Fruit fly (Drosophila melanogaster) whole organism, embryonic: ENCODE data around the gene cype.

Experiments
- Adf1 ChIP-seq: fragments of 200-800 bp; sonication (Bioruptor generic); IDR thresholded peaks from 2 replicates; pipeline ENCODE4 v1.3.6; 2022; ENCODE audit warnings: missing biosample characterization, missing genetic modification characterization
- CG1024 ChIP-seq: fragments of 200-800 bp; sonication (Bioruptor generic); IDR thresholded peaks from 2 replicates; pipeline ENCODE4 v1.3.6; 2022; ENCODE audit warnings: missing biosample characterization, missing genetic modification characterization
- CG11456 ChIP-seq: fragments of 200-800 bp; sonication (Bioruptor generic); IDR thresholded peaks from 3 replicates; pipeline ENCODE4 v1.3.6; 2022; ENCODE audit warnings: missing biosample characterization, missing genetic modification characterization
- CG12942 ChIP-seq: fragments of 200-800 bp; sonication (Bioruptor generic); optimal IDR thresholded peaks from 3 replicates; lab custom pipeline; 2016; ENCODE audit warnings: missing biosample characterization, missing genetic modification characterization
- CG13894 ChIP-seq: fragments of 200-800 bp; sonication (Bioruptor generic); optimal IDR thresholded peaks from 3 replicates; lab custom pipeline; 2018; ENCODE audit warnings: missing biosample characterization, mild to moderate bottlenecking, missing genetic modification characterization, moderate library complexity
- CG14710 ChIP-seq: fragments of 200-800 bp; sonication (Bioruptor generic); optimal IDR thresholded peaks from 3 replicates; lab custom pipeline; 2019; ENCODE audit warnings: missing biosample characterization, mild to moderate bottlenecking, missing genetic modification characterization, moderate library complexity
- CG1529 ChIP-seq: fragments of 200-800 bp; sonication (Bioruptor generic); optimal IDR thresholded peaks from 3 replicates; lab custom pipeline; 2018; ENCODE audit warnings: missing biosample characterization, missing genetic modification characterization
- CG16813 ChIP-seq: fragments of 200-800 bp; sonication (Bioruptor generic); IDR thresholded peaks from 3 replicates; pipeline ENCODE4 v1.3.6; 2022; ENCODE audit warnings: missing biosample characterization, missing genetic modification characterization; ENCODE audit not compliant: partially characterized antibody
- CG30431 ChIP-seq: fragments of 200-800 bp; sonication (Bioruptor generic); optimal IDR thresholded peaks from 2 replicates; lab custom pipeline; 2017; ENCODE audit warnings: missing biosample characterization, missing genetic modification characterization
- CG32772 ChIP-seq: fragments of 200-800 bp; sonication (Bioruptor generic); IDR thresholded peaks from 2 replicates; pipeline ENCODE4 v1.3.6; 2022; ENCODE audit warnings: missing biosample characterization, missing genetic modification characterization
- CG34376 ChIP-seq: fragments of 200-800 bp; sonication (Bioruptor generic); optimal IDR thresholded peaks from 2 replicates; lab custom pipeline; 2018; ENCODE audit warnings: missing biosample characterization, mild to moderate bottlenecking, missing genetic modification characterization
- CG3847 ChIP-seq: fragments of 200-800 bp; sonication (Bioruptor generic); IDR thresholded peaks from 2 replicates; pipeline ENCODE4 v1.3.6; 2022; ENCODE audit warnings: missing biosample characterization, missing genetic modification characterization
- CG4282 ChIP-seq: fragments of 200-800 bp; sonication (Bioruptor generic); optimal IDR thresholded peaks from 2 replicates; lab custom pipeline; 2016; ENCODE audit warnings: missing biosample characterization, missing genetic modification characterization
- CG7556 ChIP-seq: fragments of 200-800 bp; sonication (Bioruptor generic); optimal IDR thresholded peaks from 2 replicates; lab custom pipeline; 2017; ENCODE audit warnings: missing biosample characterization, mild to moderate bottlenecking, missing genetic modification characterization
- CG7963 ChIP-seq: fragments of 200-800 bp; sonication (Bioruptor generic); IDR thresholded peaks from 3 replicates; pipeline ENCODE4 v1.3.6; 2022; ENCODE audit warnings: missing biosample characterization, missing genetic modification characterization; ENCODE audit not compliant: partially characterized antibody
- CG8290 ChIP-seq, 3 experiments: fragments of 200-800 bp; sonication (Bioruptor generic); optimal IDR thresholded peaks; 2 replicates each; lab custom pipeline; 2016 to 2019; ENCODE audit warnings: missing biosample characterization in 3 of 3, missing genetic modification characterization in 3 of 3, mild to moderate bottlenecking in 2 of 3, moderate library complexity in 1 of 3
- CG8478 ChIP-seq: fragments of >200 bp; optimal IDR thresholded peaks from 2 replicates; lab custom pipeline; 2018
- Chrac-16 ChIP-seq: fragments of 200-800 bp; sonication (Bioruptor generic); optimal IDR thresholded peaks from 3 replicates; lab custom pipeline; 2016; ENCODE audit warnings: missing biosample characterization, missing genetic modification characterization
- CrebB ChIP-seq: fragments of 200-800 bp; sonication (Bioruptor generic); optimal IDR thresholded peaks from 3 replicates; lab custom pipeline; 2018; ENCODE audit warnings: missing biosample characterization, mild to moderate bottlenecking, missing genetic modification characterization
- E2f1 ChIP-seq: fragments of 200-800 bp; sonication (Bioruptor generic); IDR thresholded peaks from 2 replicates; pipeline ENCODE4 v1.3.6; 2022; ENCODE audit warnings: missing biosample characterization, missing genetic modification characterization
- Eip74EF ChIP-seq, 2 experiments: fragments of 200-800 bp in 1 of 2; fragments of >200 bp in 1 of 2; sonication (Bioruptor generic) in 1 of 2; optimal IDR thresholded peaks; 2 replicates each; lab custom pipeline; 2017 to 2019; ENCODE audit warnings: missing biosample characterization in 2 of 2, missing genetic modification characterization in 2 of 2, mild to moderate bottlenecking in 1 of 2, moderate library complexity in 1 of 2
- Gsc ChIP-seq: fragments of 200-800 bp; sonication (Bioruptor generic); IDR thresholded peaks from 2 replicates; pipeline ENCODE4 v1.3.6; 2022; ENCODE audit warnings: missing biosample characterization, missing genetic modification characterization
- Hand ChIP-seq: fragments of 200-800 bp; sonication (Bioruptor generic); optimal IDR thresholded peaks from 2 replicates; lab custom pipeline; 2017; ENCODE audit warnings: mild to moderate bottlenecking, missing biosample characterization, missing genetic modification reagents, missing genetic modification characterization
- HmgD ChIP-seq: fragments of 200-800 bp; sonication (Bioruptor generic); optimal IDR thresholded peaks from 3 replicates; lab custom pipeline; 2016; ENCODE audit warnings: missing biosample characterization, missing genetic modification characterization
- MBD-R2 ChIP-seq: fragments of 200-800 bp; sonication (Bioruptor generic); IDR thresholded peaks from 2 replicates; pipeline ENCODE4 v1.3.6; 2022; ENCODE audit warnings: missing biosample characterization, missing genetic modification characterization
- Meics ChIP-seq: fragments of 200-800 bp; sonication (Bioruptor generic); optimal IDR thresholded peaks from 2 replicates; lab custom pipeline; 2017; ENCODE audit warnings: missing biosample characterization, mild to moderate bottlenecking, missing genetic modification characterization
- Mes4 ChIP-seq: fragments of 200-800 bp; sonication (Bioruptor generic); optimal IDR thresholded peaks from 2 replicates; lab custom pipeline; 2016; ENCODE audit warnings: missing biosample characterization, missing genetic modification characterization
- Myb ChIP-seq: fragments of 200-800 bp; sonication (Bioruptor generic); optimal IDR thresholded peaks from 2 replicates; lab custom pipeline; 2016; ENCODE audit warnings: missing biosample characterization, missing genetic modification characterization
- Nf-YB ChIP-seq: fragments of 200-800 bp; sonication (Bioruptor generic); optimal IDR thresholded peaks from 3 replicates; lab custom pipeline; 2019; ENCODE audit warnings: missing biosample characterization, mild to moderate bottlenecking, missing genetic modification characterization, moderate library complexity
- Pdp1 ChIP-seq, 2 experiments: fragments of 200-800 bp; sonication (Bioruptor generic); optimal IDR thresholded peaks; 3 replicates each; lab custom pipeline; 2016; ENCODE audit warnings: missing biosample characterization in 2 of 2, missing genetic modification characterization in 2 of 2, mild to moderate bottlenecking in 1 of 2, moderate library complexity in 1 of 2
- abd-A ChIP-seq: fragments of 200-800 bp; sonication (Bioruptor generic); optimal IDR thresholded peaks from 3 replicates; lab custom pipeline; 2019; ENCODE audit warnings: missing biosample characterization, mild to moderate bottlenecking, missing genetic modification characterization, moderate library complexity
- amos ChIP-seq: fragments of 200-800 bp; sonication (Bioruptor generic); IDR thresholded peaks from 2 replicates; pipeline ENCODE4 v1.3.6; 2022; ENCODE audit warnings: missing biosample characterization, missing genetic modification characterization; ENCODE audit not compliant: partially characterized antibody
- bsh ChIP-seq, 2 experiments: fragments of 200-800 bp; sonication (Bioruptor generic); optimal IDR thresholded peaks; 2 replicates each; lab custom pipeline; 2017 to 2018; ENCODE audit warnings: mild to moderate bottlenecking in 2 of 2, missing biosample characterization in 2 of 2, missing genetic modification characterization in 2 of 2, moderate library complexity in 1 of 2
- corto ChIP-seq: fragments of 200-800 bp; sonication (Bioruptor generic); optimal IDR thresholded peaks from 2 replicates; lab custom pipeline; 2016; ENCODE audit warnings: missing biosample characterization, mild to moderate bottlenecking, missing genetic modification characterization, moderate library complexity
- crol ChIP-seq: fragments of 200-800 bp; sonication (Bioruptor generic); IDR thresholded peaks from 2 replicates; pipeline ENCODE4 v1.3.6; 2022; ENCODE audit warnings: missing biosample characterization, missing genetic modification characterization
- dan ChIP-seq: fragments of 200-800 bp; sonication (Bioruptor generic); IDR thresholded peaks from 2 replicates; pipeline ENCODE4 v1.3.6; 2022; ENCODE audit warnings: missing biosample characterization, missing genetic modification characterization
- ems ChIP-seq: fragments of 200-800 bp; sonication (Bioruptor generic); optimal IDR thresholded peaks from 3 replicates; lab custom pipeline; 2016; ENCODE audit warnings: missing biosample characterization, missing genetic modification characterization
- ewg ChIP-seq: fragments of 200-800 bp; sonication (Bioruptor generic); optimal IDR thresholded peaks from 3 replicates; lab custom pipeline; 2017; ENCODE audit warnings: mild to moderate bottlenecking, missing biosample characterization, missing genetic modification reagents, missing genetic modification characterization
- fd102C ChIP-seq: fragments of 200-800 bp; sonication (Bioruptor generic); optimal IDR thresholded peaks from 2 replicates; lab custom pipeline; 2018; ENCODE audit warnings: missing biosample characterization, mild to moderate bottlenecking, missing genetic modification characterization, moderate library complexity
- gce ChIP-seq: fragments of 200-800 bp; sonication (Bioruptor generic); IDR thresholded peaks from 3 replicates; pipeline ENCODE4 v1.3.6; 2022; ENCODE audit warnings: missing biosample characterization, missing genetic modification characterization
- gfzf ChIP-seq: fragments of 200-800 bp; sonication (Bioruptor generic); optimal IDR thresholded peaks from 2 replicates; lab custom pipeline; 2016; ENCODE audit warnings: missing biosample characterization, mild to moderate bottlenecking, missing genetic modification characterization, moderate library complexity
- h ChIP-seq: fragments of >200 bp; optimal IDR thresholded peaks from 2 replicates; lab custom pipeline; 2017
- sens-2 ChIP-seq: fragments of 200-800 bp; sonication (Bioruptor generic); IDR thresholded peaks from 2 replicates; pipeline ENCODE4 v1.3.6; 2022; ENCODE audit warnings: missing biosample characterization, missing genetic modification characterization
- seq ChIP-seq: fragments of 200-800 bp; sonication (Bioruptor generic); IDR thresholded peaks from 2 replicates; pipeline ENCODE4 v1.3.6; 2022; ENCODE audit warnings: missing biosample characterization, missing genetic modification characterization
- sisA ChIP-seq: fragments of 200-800 bp; sonication (Bioruptor generic); IDR thresholded peaks from 2 replicates; pipeline ENCODE4 v1.3.6; 2022; ENCODE audit warnings: missing biosample characterization, missing genetic modification characterization
- sug ChIP-seq: fragments of 200-800 bp; optimal IDR thresholded peaks from 2 replicates; lab custom pipeline; 2019; ENCODE audit warnings: missing biosample characterization, mild to moderate bottlenecking, missing genetic modification characterization, moderate library complexity
- twi ChIP-seq: fragments of 200-800 bp; optimal IDR thresholded peaks from 2 replicates; lab custom pipeline; 2019; ENCODE audit warnings: missing biosample characterization, mild to moderate bottlenecking, missing genetic modification characterization, moderate library complexity
- unc-4 ChIP-seq: fragments of 200-800 bp; sonication (Bioruptor generic); IDR thresholded peaks from 2 replicates; pipeline ENCODE4 v1.3.6; 2022; ENCODE audit warnings: missing biosample characterization, missing genetic modification characterization; ENCODE audit not compliant: partially characterized antibody
- vnd ChIP-seq: fragments of 200-800 bp; sonication (Bioruptor generic); IDR thresholded peaks from 3 replicates; pipeline ENCODE4 v1.3.6; 2022; ENCODE audit warnings: missing biosample characterization, missing genetic modification characterization; ENCODE audit not compliant: partially characterized antibody

The cype gene

dm6 chr2L:5342119-5342817 lies 15.2 kb downstream of the cype start, which contains the start of gene Acsf2 (continued):
- TF ChIP-seq MBD-R2 (GFP tag; lab: Robert Waterston, UW) (peak; percentile 95), E2f1 (GFP tag; lab: Robert Waterston, UW) (peak; percentile 96), CG4282 (GFP tag; lab: Kevin White, UChicago) (peak; percentile 78), CG34376 (peak; percentile 97), vnd (GFP tag; lab: Robert Waterston, UW) (no peak), corto (GFP tag; lab: Kevin White, UChicago) (peak; percentile 16), h (lab: Kevin White, UChicago) (no peak), Eip74EF (GFP tag; optimal IDR thresholded peaks at IDR 0.05; lab: Kevin White, UChicago) (peak in 1 of 2 experiments; percentile 88), CrebB (peak; percentile 94), unc-4 (GFP tag; lab: Robert Waterston, UW) (no peak), Myb (peak; percentile 86), Pdp1 (GFP tag; optimal IDR thresholded peaks at IDR 0.05; lab: Kevin White, UChicago) (peak; percentile 91 to 96), CG13894 (tag; lab: Kevin White, UChicago) (peak; percentile 99), gce (GFP tag; lab: Robert Waterston, UW) (peak; percentile 50; the same call in 1 of the 3 replicates), CG8478 (lab: Kevin White, UChicago) (no peak), abd-A (tag; lab: Kevin White, UChicago) (peak; percentile 91), sens-2 (peak; percentile 42; the same call in 1 of the 2 replicates), Nf-YB (GFP tag; lab: Kevin White, UChicago) (peak; percentile 83), CG3847 (GFP tag; lab: Robert Waterston, UW) (peak; percentile 99), ems (GFP tag; lab: Kevin White, UChicago) (peak; percentile 92), CG1529 (GFP tag; lab: Kevin White, UChicago) (peak; percentile 35), Hand (GFP tag; lab: Kevin White, UChicago) (peak; percentile 95), bsh (GFP tag; optimal IDR thresholded peaks at IDR 0.05; lab: Kevin White, UChicago) (peak in 1 of 2 experiments; percentile 45), CG1024 (GFP tag; lab: Robert Waterston, UW) (no peak), twi (tag; lab: Kevin White, UChicago) (peak; percentile 82), fd102C (GFP tag; lab: Kevin White, UChicago) (no peak), Mes4 (peak; percentile 70), CG8290 (GFP tag; optimal IDR thresholded peaks at IDR 0.05; lab: Kevin White, UChicago) (no peak), CG8290 (tag; optimal IDR thresholded peaks at IDR 0.05; lab: Kevin White, UChicago) (peak in 1 of 2 experiments; percentile 87), CG7556 (peak; percentile 97), CG12942 (GFP tag; lab: Kevin White, UChicago) (peak; percentile 90), dan (GFP tag; lab: Robert Waterston, UW) (0 out of 2 replicates have a peak, but pooled peaks have one; percentile 12), amos (no peak; the same call in 1 of the 2 replicates), crol (peak; percentile 47), CG14710 (tag; lab: Kevin White, UChicago) (peak; percentile 13), CG16813 (GFP tag; lab: Robert Waterston, UW) (no peak), Meics (peak; percentile 99), gfzf (peak; percentile 4), sisA (GFP tag; lab: Robert Waterston, UW) (peak; percentile 79), CG30431 (GFP tag; lab: Kevin White, UChicago) (peak; percentile 81), Chrac-16 (GFP tag; lab: Kevin White, UChicago) (peak; percentile 92), CG7963 (GFP tag; lab: Robert Waterston, UW) (no peak), sug (tag; lab: Kevin White, UChicago) (peak; percentile 98), ewg (GFP tag; lab: Kevin White, UChicago) (peak; percentile 59), Adf1 (GFP tag; lab: Robert Waterston, UW) (peak; percentile 96), seq (peak; percentile 96), CG32772 (GFP tag; lab: Robert Waterston, UW) (peak; percentile 90), HmgD (GFP tag; lab: Kevin White, UChicago) (peak; percentile 59), CG11456 (GFP tag; lab: Robert Waterston, UW) (peak; percentile 98), Gsc (GFP tag; lab: Robert Waterston, UW) (peak; percentile 57)
